Worm (Caenorhabditis elegans): Measurements from ENCODE around the gene K04C2.3.

- no peak for TF ChIP-seq F44E2.7 (GFP tag; IDR thresholded peaks at IDR 0.05)
- no peak for TF ChIP-seq ceh-82 (tag; optimal IDR thresholded peaks at IDR 0.05)
- no peak for TF ChIP-seq F49E8.2 (tag; optimal IDR thresholded peaks at IDR 0.05; ENCODE audit: borderline replicate concordance)
- no peak for TF ChIP-seq lin-15B (tag; optimal IDR thresholded peaks at IDR 0.05)
- TF ChIP-seq mxl-3 (GFP tag; optimal IDR thresholded peaks at IDR 0.05), result no peak
- TF ChIP-seq egl-27 (tag; optimal IDR thresholded peaks at IDR 0.05), result no peak
- no peak for TF ChIP-seq unc-62 (GFP tag; optimal IDR thresholded peaks at IDR 0.05 in 1 of 2)
- no peak for TF ChIP-seq unc-62 (tag; optimal IDR thresholded peaks at IDR 0.05)
- no peak for TF ChIP-seq lsy-2 (tag; optimal IDR thresholded peaks at IDR 0.05)
- no peak for TF ChIP-seq nhr-11 (tag; optimal IDR thresholded peaks at IDR 0.05)
- TF ChIP-seq hlh-11 (tag; optimal IDR thresholded peaks at IDR 0.05), result no peak
- no peak for TF ChIP-seq ztf-7 (tag; optimal IDR thresholded peaks at IDR 0.05)
- TF ChIP-seq ceh-28 (tag; optimal IDR thresholded peaks at IDR 0.05), result no peak
- TF ChIP-seq ztf-11 (tag; optimal IDR thresholded peaks at IDR 0.05), result no peak
Observed at ce11 chrIII:6837320-6837719, 35.6 kb upstream of the K04C2.3 start.
